Worm (Caenorhabditis elegans) whole organism, young adult: ENCODE results near the gene Y43F8C.5.
A peak's percentile ranks its signal among the peaks of the same experiment; 100 is the strongest.

Source experiments
- C06A6.2 ChIP-seq: fragments of 200-800 bp; sonication (Bioruptor generic); conservative IDR thresholded peaks from 2 replicates; pipeline ENCODE4 v1.3.6; 2022; ENCODE audit warnings: missing genetic modification characterization, missing compliant biosample characterization
- C17E4.6 ChIP-seq: fragments of 200-800 bp; sonication (Bioruptor generic); IDR thresholded peaks from 2 replicates; pipeline ENCODE4 v1.3.6; 2022; ENCODE audit warnings: missing genetic modification reagents, missing genetic modification characterization, missing compliant biosample characterization
- D2030.7 ChIP-seq: fragments of 200-800 bp; sonication (Bioruptor generic); IDR thresholded peaks from 2 replicates; pipeline ENCODE4 v1.3.6; 2022; ENCODE audit warnings: missing genetic modification reagents, missing genetic modification characterization, missing compliant biosample characterization
- F10E7.11 ChIP-seq: sonication (generic microtip); optimal IDR thresholded peaks from 2 replicates; lab custom pipeline; 2017; ENCODE audit warnings: mild to moderate bottlenecking, missing genetic modification characterization, moderate library complexity, missing compliant biosample characterization
- F37B4.10 ChIP-seq: fragments of 200-800 bp; sonication (Bioruptor generic); IDR thresholded peaks from 2 replicates; pipeline ENCODE4 v1.3.6; 2022; ENCODE audit warnings: missing genetic modification characterization, missing compliant biosample characterization
- F57C9.4 ChIP-seq: sonication (generic microtip); optimal IDR thresholded peaks from 2 replicates; lab custom pipeline; 2017; ENCODE audit warnings: mild to moderate bottlenecking, missing genetic modification characterization, missing compliant biosample characterization
- Y53F4B.3 ChIP-seq: fragments of 200-800 bp; sonication (Bioruptor generic); IDR thresholded peaks from 2 replicates; pipeline ENCODE4 v1.3.6; 2022; ENCODE audit warnings: missing genetic modification reagents, missing genetic modification characterization, missing compliant biosample characterization
- Y56A3A.18 ChIP-seq: fragments of 200-800 bp; sonication (Bioruptor generic); IDR thresholded peaks from 2 replicates; pipeline ENCODE4 v1.3.6; 2022; ENCODE audit warnings: missing genetic modification reagents, missing genetic modification characterization, missing compliant biosample characterization
- Y67H2A.10 ChIP-seq: fragments of 200-800 bp; sonication (Bioruptor generic); conservative IDR thresholded peaks from 2 replicates; pipeline ENCODE4 v1.3.6; 2022; ENCODE audit warnings: missing genetic modification reagents, missing genetic modification characterization, missing compliant biosample characterization
- Y95B8A.8 ChIP-seq: fragments of 200-800 bp; sonication (Bioruptor generic); IDR thresholded peaks from 2 replicates; pipeline ENCODE4 v1.3.6; 2022; ENCODE audit warnings: missing genetic modification reagents, missing genetic modification characterization, missing compliant biosample characterization
- akir-1 ChIP-seq: fragments of 200-800 bp; sonication (Bioruptor generic); optimal IDR thresholded peaks from 2 replicates; lab custom pipeline; 2018; ENCODE audit warnings: mild to moderate bottlenecking, missing genetic modification characterization, moderate library complexity, missing compliant biosample characterization
- attf-3 ChIP-seq: fragments of 200-800 bp; sonication (Bioruptor generic); conservative IDR thresholded peaks from 2 replicates; pipeline ENCODE4 v1.3.6; 2022; ENCODE audit warnings: missing genetic modification reagents, missing genetic modification characterization, missing compliant biosample characterization
- attf-5 ChIP-seq: fragments of 200-800 bp; sonication (Bioruptor generic); optimal IDR thresholded peaks from 2 replicates; lab custom pipeline; 2018; ENCODE audit warnings: mild to moderate bottlenecking, missing genetic modification characterization, missing compliant biosample characterization
- cebp-1 ChIP-seq, 2 experiments: fragments of 200-800 bp in 1 of 2; sonication (Bioruptor generic) in 1 of 2; sonication (generic microtip) in 1 of 2; IDR thresholded peaks in 1 of 2; optimal IDR thresholded peaks in 1 of 2; 2 replicates each; pipeline versions ENCODE4 v1.3.6 to Lab custom; 2017 to 2022; ENCODE audit warnings: missing compliant biosample characterization in 2 of 2, missing genetic modification characterization in 2 of 2, mild to moderate bottlenecking in 1 of 2, missing genetic modification reagents in 1 of 2, moderate library complexity in 1 of 2
- cebp-2 ChIP-seq: fragments of 200-800 bp; sonication (Bioruptor generic); IDR thresholded peaks from 2 replicates; pipeline ENCODE4 v1.3.6; 2022; ENCODE audit warnings: missing genetic modification characterization, missing compliant biosample characterization
- ceh-27 ChIP-seq: fragments of 200-800 bp; sonication (Bioruptor generic); optimal IDR thresholded peaks from 2 replicates; lab custom pipeline; 2018; ENCODE audit warnings: mild to moderate bottlenecking, missing genetic modification characterization, moderate library complexity, missing compliant biosample characterization
- ceh-91 ChIP-seq: fragments of 200-800 bp; sonication (Bioruptor generic); IDR thresholded peaks from 2 replicates; pipeline ENCODE4 v1.3.6; 2022; ENCODE audit warnings: missing genetic modification reagents, missing genetic modification characterization, missing compliant biosample characterization
- chd-7 ChIP-seq: sonication (generic microtip); optimal IDR thresholded peaks from 2 replicates; lab custom pipeline; 2016; ENCODE audit warnings: mild to moderate bottlenecking, missing genetic modification characterization, moderate library complexity, missing compliant biosample characterization
- die-1 ChIP-seq: sonication (generic microtip); optimal IDR thresholded peaks from 2 replicates; lab custom pipeline; 2016; ENCODE audit warnings: missing genotype, mild to moderate bottlenecking, missing genetic modification characterization, missing compliant biosample characterization
- efl-1 ChIP-seq: fragments of 150-350 bp; optimal IDR thresholded peaks from 2 replicates; lab custom pipeline; 2014; ENCODE audit warnings: missing biosample characterization, missing genetic modification reagents, missing genetic modification characterization
- fkh-3 ChIP-seq: sonication (generic microtip); optimal IDR thresholded peaks from 2 replicates; lab custom pipeline; 2016; ENCODE audit warnings: mild to moderate bottlenecking, missing genetic modification characterization, missing compliant biosample characterization
- him-1 ChIP-seq: sonication (generic microtip); optimal IDR thresholded peaks from 2 replicates; lab custom pipeline; 2016; ENCODE audit warnings: missing genotype, missing genetic modification reagents, missing genetic modification characterization, missing compliant biosample characterization
- hmg-1.2 ChIP-seq: fragments of 200-800 bp; sonication (Bioruptor generic); IDR thresholded peaks from 2 replicates; pipeline ENCODE4 v1.3.6; 2022; ENCODE audit warnings: missing genetic modification reagents, missing genetic modification characterization, missing compliant biosample characterization
- hrde-1 ChIP-seq: sonication (generic microtip); optimal IDR thresholded peaks from 2 replicates; lab custom pipeline; 2016; ENCODE audit warnings: missing genetic modification characterization, mild to moderate bottlenecking, missing compliant biosample characterization, moderate library complexity, missing genotype, missing genetic modification reagents, borderline replicate concordance
- hsf-1 ChIP-seq: fragments of 200-800 bp; sonication (Bioruptor generic); IDR thresholded peaks from 2 replicates; pipeline ENCODE4 v1.3.6; 2022; ENCODE audit warnings: missing genetic modification reagents, missing genetic modification characterization, missing compliant biosample characterization
- lsl-1 ChIP-seq: fragments of 200-800 bp; sonication (Bioruptor generic); optimal IDR thresholded peaks from 2 replicates; lab custom pipeline; 2018; ENCODE audit warnings: mild to moderate bottlenecking, missing genetic modification characterization, moderate library complexity, missing compliant biosample characterization
- lsy-27 ChIP-seq: sonication (generic microtip); optimal IDR thresholded peaks from 2 replicates; lab custom pipeline; 2017; ENCODE audit warnings: missing genetic modification characterization, mild to moderate bottlenecking, missing compliant biosample characterization, antibody characterized with exemption, missing genotype, borderline replicate concordance; ENCODE audit not compliant: insufficient read depth
- madf-3 ChIP-seq: fragments of 200-800 bp; sonication (Bioruptor generic); IDR thresholded peaks from 2 replicates; pipeline ENCODE4 v1.3.6; 2022; ENCODE audit warnings: missing genetic modification reagents, missing genetic modification characterization, missing compliant biosample characterization
- madf-6 ChIP-seq: fragments of 200-800 bp; sonication (Bioruptor generic); IDR thresholded peaks from 2 replicates; pipeline ENCODE4 v1.3.6; 2022; ENCODE audit warnings: missing genetic modification reagents, missing genetic modification characterization, missing compliant biosample characterization
- madf-8 ChIP-seq: fragments of 200-800 bp; sonication (Bioruptor generic); conservative IDR thresholded peaks from 2 replicates; pipeline ENCODE4 v1.3.6; 2022; ENCODE audit warnings: missing genetic modification reagents, missing genetic modification characterization, missing compliant biosample characterization
- mel-28 ChIP-seq: sonication (generic microtip); optimal IDR thresholded peaks from 2 replicates; lab custom pipeline; 2016; ENCODE audit warnings: borderline replicate concordance, mild to moderate bottlenecking, missing genetic modification characterization, missing compliant biosample characterization
- mes-4 ChIP-seq: sonication (generic microtip); optimal IDR thresholded peaks from 2 replicates; lab custom pipeline; 2016; ENCODE audit warnings: missing genotype, missing genetic modification characterization, missing compliant biosample characterization
- nhr-179 ChIP-seq: sonication (generic microtip); optimal IDR thresholded peaks from 2 replicates; lab custom pipeline; 2016; ENCODE audit warnings: mild to moderate bottlenecking, missing genetic modification characterization, missing compliant biosample characterization
- nhr-27 ChIP-seq: fragments of 200-800 bp; sonication (Bioruptor generic); optimal IDR thresholded peaks from 2 replicates; lab custom pipeline; 2018; ENCODE audit warnings: mild to moderate bottlenecking, missing genetic modification characterization, moderate library complexity, missing compliant biosample characterization
- nhr-80 ChIP-seq: sonication (generic microtip); optimal IDR thresholded peaks from 2 replicates; lab custom pipeline; 2016; ENCODE audit warnings: missing genetic modification characterization, missing compliant biosample characterization
- pbrm-1 ChIP-seq: fragments of 200-800 bp; sonication (Bioruptor generic); IDR thresholded peaks from 2 replicates; pipeline ENCODE4 v1.3.6; 2022; ENCODE audit warnings: missing genetic modification reagents, missing genetic modification characterization, missing compliant biosample characterization
- snpc-3.4 ChIP-seq: sonication (generic microtip); optimal IDR thresholded peaks from 2 replicates; lab custom pipeline; 2017; ENCODE audit warnings: missing genetic modification characterization, mild to moderate bottlenecking, missing compliant biosample characterization, antibody characterized with exemption, moderate library complexity, missing genotype, missing genetic modification reagents
- snpc-4 ChIP-seq, 5 experiments: fragments of 150-350 bp in 1 of 5; sonication (generic microtip) in 4 of 5; optimal IDR thresholded peaks; 2 replicates each; lab custom pipeline; 2014 to 2018; ENCODE audit warnings: missing genetic modification characterization in 5 of 5, missing biosample characterization in 3 of 5, antibody characterized with exemption in 2 of 5, mild to moderate bottlenecking in 2 of 5, missing compliant biosample characterization in 2 of 5, missing genotype in 2 of 5, moderate library complexity in 2 of 5, missing genetic modification reagents in 1 of 5
- somi-1 ChIP-seq: fragments of 200-800 bp; sonication (Bioruptor generic); optimal IDR thresholded peaks from 2 replicates; lab custom pipeline; 2018; ENCODE audit warnings: mild to moderate bottlenecking, missing genetic modification characterization, missing compliant biosample characterization
- tbp1 ChIP-seq: fragments of 200-800 bp; sonication (Bioruptor generic); optimal IDR thresholded peaks from 2 replicates; lab custom pipeline; 2018; ENCODE audit warnings: mild to moderate bottlenecking, missing genetic modification characterization, missing compliant biosample characterization
- unc-130 ChIP-seq: sonication (generic microtip); optimal IDR thresholded peaks from 2 replicates; lab custom pipeline; 2016; ENCODE audit warnings: missing genetic modification reagents, missing genetic modification characterization, missing compliant biosample characterization
- unc-62 ChIP-seq: fragments of 150-350 bp; optimal IDR thresholded peaks from 2 replicates; lab custom pipeline; 2014; ENCODE audit warnings: missing biosample characterization, missing genetic modification reagents, missing genetic modification characterization
- xnd-1 ChIP-seq: sonication (generic microtip); optimal IDR thresholded peaks from 2 replicates; lab custom pipeline; 2016; ENCODE audit warnings: missing genotype, missing genetic modification reagents, missing genetic modification characterization, missing compliant biosample characterization
- zfh-2 ChIP-seq: fragments of 200-800 bp; sonication (Bioruptor generic); conservative IDR thresholded peaks from 2 replicates; pipeline ENCODE4 v1.3.6; 2022; ENCODE audit warnings: missing genetic modification reagents, missing genetic modification characterization, missing compliant biosample characterization
- ztf-18 ChIP-seq: sonication (generic microtip); optimal IDR thresholded peaks from 2 replicates; lab custom pipeline; 2016; ENCODE audit warnings: missing genotype, mild to moderate bottlenecking, missing genetic modification characterization, missing compliant biosample characterization
- ztf-28 ChIP-seq: fragments of 200-800 bp; sonication (Bioruptor generic); IDR thresholded peaks from 2 replicates; pipeline ENCODE4 v1.3.6; 2022; ENCODE audit warnings: missing genetic modification reagents, missing genetic modification characterization, missing compliant biosample characterization
- ztf-3 ChIP-seq: fragments of 200-800 bp; sonication (Bioruptor generic); optimal IDR thresholded peaks from 2 replicates; lab custom pipeline; 2018; ENCODE audit warnings: mild to moderate bottlenecking, missing genetic modification characterization, missing compliant biosample characterization
- ztf-6 ChIP-seq: fragments of 200-800 bp; sonication (Bioruptor generic); IDR thresholded peaks from 2 replicates; pipeline ENCODE4 v1.3.6; 2022; ENCODE audit warnings: missing genetic modification reagents, missing genetic modification characterization, missing compliant biosample characterization

Y43F8C.5 gene

ce11 chrV:19643903-19644302 lies 11.5 kb upstream of the Y43F8C.5 start, which contains the start of the genes Y43F8C.7 and mrps-28 (continued):
- TF ChIP-seq ztf-3 (GFP tag; lab: Kevin White, UChicago) (no peak), Y56A3A.18 (GFP tag; lab: Robert Waterston, UW) (no peak), mel-28 (tag; lab: Kevin White, UChicago) (no peak), unc-62 (GFP tag; lab: Kevin White, UChicago) (no peak), F37B4.10 (GFP tag; lab: Robert Waterston, UW) (no peak), snpc-4 (GFP tag; optimal IDR thresholded peaks at IDR 0.05; lab: Kevin White, UChicago) (no peak), snpc-4 (tag; optimal IDR thresholded peaks at IDR 0.05; lab: Kevin White, UChicago) (peak in 1 of 4 experiments; percentile 31), nhr-179 (tag; lab: Kevin White, UChicago) (no peak), zfh-2 (GFP tag; lab: Robert Waterston, UW) (no peak), Y53F4B.3 (GFP tag; lab: Robert Waterston, UW) (no peak), ztf-28 (GFP tag; lab: Robert Waterston, UW) (no peak), chd-7 (tag; lab: Kevin White, UChicago) (no peak), nhr-80 (tag; lab: Kevin White, UChicago) (no peak), hrde-1 (no peak), him-1 (tag; lab: Kevin White, UChicago) (no peak), somi-1 (GFP tag; lab: Kevin White, UChicago) (no peak), lsy-27 (tag; lab: Kevin White, UChicago) (no peak), ceh-91 (no peak), efl-1 (GFP tag; lab: Kevin White, UChicago) (no peak), Y67H2A.10 (no peak), tbp1 (GFP tag; lab: Kevin White, UChicago) (peak; percentile 4), attf-5 (peak; percentile 4), madf-3 (GFP tag; lab: Robert Waterston, UW) (no peak), Y95B8A.8 (GFP tag; lab: Robert Waterston, UW) (no peak), C17E4.6 (GFP tag; lab: Robert Waterston, UW) (no peak), cebp-1 (GFP tag; IDR thresholded peaks at IDR 0.05; lab: Robert Waterston, UW) (no peak), cebp-1 (tag; optimal IDR thresholded peaks at IDR 0.05; lab: Kevin White, UChicago) (peak; percentile 12), ztf-6 (no peak), unc-130 (no peak), nhr-27 (tag; lab: Kevin White, UChicago) (no peak), ztf-18 (tag; lab: Kevin White, UChicago) (no peak), akir-1 (GFP tag; lab: Kevin White, UChicago) (no peak), hsf-1 (GFP tag; lab: Robert Waterston, UW) (no peak), cebp-2 (GFP tag; lab: Robert Waterston, UW) (no peak), C06A6.2 (no peak), die-1 (no peak), mes-4 (tag; lab: Kevin White, UChicago) (no peak), fkh-3 (no peak), hmg-1.2 (GFP tag; lab: Robert Waterston, UW) (no peak), F57C9.4 (tag; lab: Kevin White, UChicago) (no peak), lsl-1 (GFP tag; lab: Kevin White, UChicago) (peak; percentile 75), madf-8 (no peak), snpc-3.4 (tag; lab: Kevin White, UChicago) (no peak), attf-3 (no peak), pbrm-1 (no peak), madf-6 (GFP tag; lab: Robert Waterston, UW) (peak; percentile 45; the same call in 1 of the 2 replicates), F10E7.11 (no peak), D2030.7 (no peak), xnd-1 (tag; lab: Kevin White, UChicago) (no peak), ceh-27 (GFP tag; lab: Kevin White, UChicago) (no peak)
